Worm (Caenorhabditis elegans): ENCODE data around the gene pup-2.

Gene pup-2

ce11 chrIII:5211137-5211648, 25.5 kb downstream of the pup-2 start (continued):
- peak in 1 of 2 experiments; percentile 28 for TF ChIP-seq rec-8 (tag; optimal IDR thresholded peaks at IDR 0.05)
- peak; percentile 72 for TF ChIP-seq lin-40 (tag; optimal IDR thresholded peaks at IDR 0.05)
- peak; percentile 31 for TF ChIP-seq snpc-4 (GFP tag; optimal IDR thresholded peaks at IDR 0.05)
- peak in 2 of 4 experiments; percentile 15 to 60 for TF ChIP-seq snpc-4 (tag; optimal IDR thresholded peaks at IDR 0.05)
- TF ChIP-seq atf-7 (tag; optimal IDR thresholded peaks at IDR 0.05) = peak; percentile 71

DNA sequence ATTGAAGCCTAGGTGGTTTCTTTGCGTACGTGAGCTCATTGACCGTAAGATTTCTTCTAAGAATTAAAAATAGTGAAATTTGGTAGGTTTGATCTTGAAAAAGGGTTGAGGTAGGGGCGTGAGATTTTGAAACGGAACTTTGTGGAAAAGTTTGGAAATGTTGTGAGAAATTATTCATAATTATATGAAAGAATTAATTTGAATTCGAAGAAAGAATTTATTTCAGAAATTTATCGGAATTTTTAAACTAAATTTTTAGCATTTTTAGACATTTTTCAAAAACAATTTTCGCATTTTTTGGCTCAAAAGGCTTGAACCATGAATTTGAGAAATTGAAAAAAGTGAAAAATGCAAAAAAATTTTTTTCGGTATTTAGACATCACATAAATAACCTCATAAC, 28.4 kb downstream of the pup-2 start:
- TF ChIP-seq dpl-1 (GFP tag; optimal IDR thresholded peaks at IDR 0.05) (no peak), mcd-1 (GFP tag; IDR thresholded peaks at IDR 0.05) (no peak), F57A8.1 (GFP tag; optimal IDR thresholded peaks at IDR 0.05) (no peak), hmg-1.2 (GFP tag; IDR thresholded peaks at IDR 0.05) (no peak), C06A6.2 (GFP tag; conservative IDR thresholded peaks at IDR 0.05) (no peak), ceh-58 (GFP tag; IDR thresholded peaks at IDR 0.05) (no peak), pbrm-1 (GFP tag; IDR thresholded peaks at IDR 0.05) (no peak), xnd-1 (tag; optimal IDR thresholded peaks at IDR 0.05) (no peak), somi-1 (GFP tag; optimal IDR thresholded peaks at IDR 0.05) (no peak), madf-10 (tag; optimal IDR thresholded peaks at IDR 0.05) (no peak), efl-1 (GFP tag; optimal IDR thresholded peaks at IDR 0.05) (no peak), sea-2 (GFP tag; IDR thresholded peaks at IDR 0.05) (no peak), hmg-20 (GFP tag; IDR thresholded peaks at IDR 0.05) (no peak), unc-62 (GFP tag; optimal IDR thresholded peaks at IDR 0.05) (no peak)

ce11 chrIII:5215375-5215774, 29.7 kb downstream of the pup-2 start, which contains the start of gene ZC155.4:
Gene ZC155.4, minus strand, starts transcription at chrIII:5215475.
- TF ChIP-seq efl-1 (GFP tag; optimal IDR thresholded peaks at IDR 0.05) = peak; percentile 42
- no peak for TF ChIP-seq cebp-1 (GFP tag; IDR thresholded peaks at IDR 0.05)
- TF ChIP-seq cebp-1 (tag; optimal IDR thresholded peaks at IDR 0.05) = no peak
- peak; percentile 67 for TF ChIP-seq lsl-1 (GFP tag; optimal IDR thresholded peaks at IDR 0.05)

DNA sequence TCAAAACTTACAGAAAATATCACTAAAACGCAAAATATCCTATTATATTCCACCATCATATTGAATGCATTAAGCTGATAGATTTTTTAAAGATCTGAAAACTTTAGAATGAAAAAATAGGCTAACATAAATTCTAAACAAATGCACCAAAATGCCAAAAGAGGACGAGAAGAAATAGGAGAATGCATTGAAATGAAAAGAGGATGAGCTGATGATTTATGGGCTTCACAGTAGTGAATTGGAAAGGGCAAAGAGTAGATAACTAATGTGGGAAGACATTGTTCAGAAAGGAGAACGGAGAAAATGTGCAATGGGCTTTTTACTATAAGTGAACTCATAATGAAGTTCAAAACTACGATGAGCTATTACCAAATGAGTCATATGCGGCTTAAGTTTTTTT, 31.8 kb downstream of the pup-2 start, which contains the start of gene cutl-19:
Gene cutl-19 (minus strand): TSS at position 101 of the 400 bp plus-strand sequence.
- TF ChIP-seq K11D2.4 (GFP tag; IDR thresholded peaks at IDR 0.05) = no peak
- no peak for TF ChIP-seq hmg-20 (GFP tag; IDR thresholded peaks at IDR 0.05)
- TF ChIP-seq snpc-3.4 (tag; optimal IDR thresholded peaks at IDR 0.05) = no peak
- TF ChIP-seq ztf-25 (GFP tag; IDR thresholded peaks at IDR 0.05) = no peak
- TF ChIP-seq madf-6 (GFP tag; IDR thresholded peaks at IDR 0.05) = no peak
- no peak for TF ChIP-seq tbx-9 (tag; optimal IDR thresholded peaks at IDR 0.05; ENCODE audit: borderline replicate concordance)
- no peak for TF ChIP-seq ceh-100 (GFP tag; IDR thresholded peaks at IDR 0.05)
- no peak for TF ChIP-seq sdz-38 (tag; optimal IDR thresholded peaks at IDR 0.05)
- TF ChIP-seq cebp-2 (GFP tag; IDR thresholded peaks at IDR 0.05) = no peak
- TF ChIP-seq B0336.3 (GFP tag; IDR thresholded peaks at IDR 0.05) = no peak
- TF ChIP-seq F22D6.2 (tag; optimal IDR thresholded peaks at IDR 0.05) = no peak
- TF ChIP-seq B0019.2 (GFP tag; conservative IDR thresholded peaks at IDR 0.05) = no peak
- no peak for TF ChIP-seq hsf-1 (GFP tag; IDR thresholded peaks at IDR 0.05)
- TF ChIP-seq madf-8 (GFP tag; conservative IDR thresholded peaks at IDR 0.05) = no peak
- no peak for TF ChIP-seq F37B4.10 (GFP tag; IDR thresholded peaks at IDR 0.05)
- no peak for TF ChIP-seq aptf-2 (GFP tag; conservative IDR thresholded peaks at IDR 0.05)
- no peak for TF ChIP-seq mxl-1 (tag; optimal IDR thresholded peaks at IDR 0.05)
- no peak for TF ChIP-seq D2030.7 (GFP tag; IDR thresholded peaks at IDR 0.05)
- no peak for TF ChIP-seq rpc-1 (optimal IDR thresholded peaks at IDR 0.05)
- TF ChIP-seq rpc-1 (tag; optimal IDR thresholded peaks at IDR 0.05) = no peak
- no peak for TF ChIP-seq ztf-18 (tag; optimal IDR thresholded peaks at IDR 0.05)

All from whole organism, young adult.